Fruit fly (Drosophila melanogaster) whole organism, embryonic: ENCODE results near the gene pug.

Experiments used
- B-H2 ChIP-seq: fragments of 200-800 bp; sonication (Bioruptor generic); optimal IDR thresholded peaks from 2 replicates; lab custom pipeline; 2018; ENCODE audit warnings: missing biosample characterization, mild to moderate bottlenecking, missing genetic modification characterization
- Bdp1 ChIP-seq: fragments of 200-800 bp; sonication (Bioruptor generic); optimal IDR thresholded peaks from 3 replicates; lab custom pipeline; 2016; ENCODE audit warnings: missing biosample characterization, missing genetic modification characterization
- CG10147 ChIP-seq: fragments of 200-800 bp; sonication (Bioruptor generic); optimal IDR thresholded peaks from 2 replicates; lab custom pipeline; 2019; ENCODE audit warnings: missing biosample characterization, mild to moderate bottlenecking, missing genetic modification characterization, moderate library complexity
- CG10654 ChIP-seq: fragments of 200-800 bp; sonication (Bioruptor generic); optimal IDR thresholded peaks from 2 replicates; lab custom pipeline; 2016; ENCODE audit warnings: missing biosample characterization, missing genetic modification characterization
- CG13624 ChIP-seq: fragments of 200-800 bp; sonication (Bioruptor generic); optimal IDR thresholded peaks from 2 replicates; lab custom pipeline; 2016; ENCODE audit warnings: missing biosample characterization, missing genetic modification characterization
- CG15479 ChIP-seq: fragments of 200-800 bp; sonication (Bioruptor generic); optimal IDR thresholded peaks from 3 replicates; lab custom pipeline; 2019; ENCODE audit warnings: missing biosample characterization, mild to moderate bottlenecking, missing genetic modification characterization, moderate library complexity
- CG32772 ChIP-seq: fragments of 200-800 bp; sonication (Bioruptor generic); IDR thresholded peaks from 2 replicates; pipeline ENCODE4 v1.3.6; 2022; ENCODE audit warnings: missing biosample characterization, missing genetic modification characterization
- CG3407 ChIP-seq: fragments of 200-800 bp; sonication (Bioruptor generic); optimal IDR thresholded peaks from 2 replicates; lab custom pipeline; 2018; ENCODE audit warnings: missing biosample characterization, mild to moderate bottlenecking, missing genetic modification characterization
- CG4282 ChIP-seq: fragments of 200-800 bp; sonication (Bioruptor generic); optimal IDR thresholded peaks from 2 replicates; lab custom pipeline; 2016; ENCODE audit warnings: missing biosample characterization, missing genetic modification characterization
- CG4424 ChIP-seq: fragments of 200-800 bp; sonication (Bioruptor generic); optimal IDR thresholded peaks from 3 replicates; lab custom pipeline; 2016; ENCODE audit warnings: missing biosample characterization, missing genetic modification characterization
- CG4820 ChIP-seq: fragments of 200-800 bp; sonication (Bioruptor generic); optimal IDR thresholded peaks from 3 replicates; lab custom pipeline; 2016; ENCODE audit warnings: missing biosample characterization, missing genetic modification characterization
- CG6175 ChIP-seq: fragments of 200-800 bp; sonication (Bioruptor generic); IDR thresholded peaks from 3 replicates; pipeline ENCODE4 v1.3.6; 2022; ENCODE audit warnings: missing biosample characterization, missing genetic modification characterization
- CG8924 ChIP-seq: fragments of 200-800 bp; optimal IDR thresholded peaks from 3 replicates; lab custom pipeline; 2019; ENCODE audit warnings: missing biosample characterization, mild to moderate bottlenecking, missing genetic modification characterization, moderate library complexity
- CoRest ChIP-seq: fragments of 200-800 bp; sonication (Bioruptor generic); optimal IDR thresholded peaks from 3 replicates; lab custom pipeline; 2018; ENCODE audit warnings: missing biosample characterization, mild to moderate bottlenecking, missing genetic modification characterization, moderate library complexity
- Dbx ChIP-seq: fragments of 200-800 bp; sonication (Bioruptor generic); IDR thresholded peaks from 3 replicates; pipeline ENCODE4 v1.3.6; 2022; ENCODE audit warnings: missing biosample characterization, missing genetic modification characterization
- Dip3 ChIP-seq: fragments of 200-800 bp; sonication (Bioruptor generic); optimal IDR thresholded peaks from 3 replicates; lab custom pipeline; 2016; ENCODE audit warnings: missing biosample characterization, missing genetic modification characterization
- E2f2 ChIP-seq: fragments of 200-800 bp; sonication (Bioruptor generic); IDR thresholded peaks from 2 replicates; pipeline ENCODE4 v1.3.6; 2022; ENCODE audit warnings: missing biosample characterization, missing genetic modification characterization
- Fer1 ChIP-seq: fragments of 200-800 bp; sonication (Bioruptor generic); optimal IDR thresholded peaks from 2 replicates; lab custom pipeline; 2017; ENCODE audit warnings: missing biosample characterization, mild to moderate bottlenecking, missing genetic modification characterization
- HHEX ChIP-seq: fragments of 200-800 bp; sonication (Bioruptor generic); optimal IDR thresholded peaks from 3 replicates; lab custom pipeline; 2017; ENCODE audit warnings: missing biosample characterization, mild to moderate bottlenecking, missing genetic modification characterization, missing genetic modification reagents
- Hr51 ChIP-seq, 2 experiments: fragments of 200-800 bp; sonication (Bioruptor generic); optimal IDR thresholded peaks; 2 replicates in 1 of 2; 3 replicates in 1 of 2; lab custom pipeline; 2016 to 2018; ENCODE audit warnings: missing biosample characterization in 2 of 2, missing genetic modification characterization in 2 of 2, mild to moderate bottlenecking in 1 of 2, moderate library complexity in 1 of 2
- Lhr ChIP-seq: fragments of 200-800 bp; sonication (Bioruptor generic); optimal IDR thresholded peaks from 3 replicates; lab custom pipeline; 2017; ENCODE audit warnings: mild to moderate bottlenecking, missing biosample characterization, missing genetic modification reagents, missing genetic modification characterization
- NfI ChIP-seq: fragments of 200-800 bp; sonication (Bioruptor generic); optimal IDR thresholded peaks from 3 replicates; lab custom pipeline; 2018; ENCODE audit warnings: missing biosample characterization, mild to moderate bottlenecking, missing genetic modification characterization, moderate library complexity
- Rfx ChIP-seq: fragments of 200-800 bp; sonication (Bioruptor generic); IDR thresholded peaks from 2 replicates; pipeline ENCODE4 v1.3.6; 2022; ENCODE audit warnings: missing biosample characterization, missing genetic modification characterization
- Vsx1 ChIP-seq: fragments of 200-800 bp; sonication (Bioruptor generic); optimal IDR thresholded peaks from 2 replicates; lab custom pipeline; 2017; ENCODE audit warnings: missing biosample characterization, mild to moderate bottlenecking, missing genetic modification characterization, missing genetic modification reagents
- aop ChIP-seq: fragments of 200-800 bp; sonication (Bioruptor generic); IDR thresholded peaks from 2 replicates; pipeline ENCODE4 v1.3.6; 2022; ENCODE audit warnings: missing biosample characterization, missing genetic modification characterization
- chinmo ChIP-seq: fragments of 200-800 bp; sonication (Bioruptor generic); IDR thresholded peaks from 4 replicates; pipeline ENCODE4 v1.3.6; 2022; ENCODE audit warnings: missing biosample characterization, missing genetic modification characterization; ENCODE audit not compliant: partially characterized antibody
- crc ChIP-seq: fragments of 200-800 bp; sonication (Bioruptor generic); optimal IDR thresholded peaks from 2 replicates; lab custom pipeline; 2016; ENCODE audit warnings: missing biosample characterization, missing genetic modification characterization
- croc ChIP-seq: fragments of 200-800 bp; sonication (Bioruptor generic); conservative IDR thresholded peaks from 3 replicates; pipeline ENCODE4 v1.3.6; 2022; ENCODE audit warnings: missing biosample characterization, missing genetic modification characterization
- crol ChIP-seq: fragments of 200-800 bp; sonication (Bioruptor generic); IDR thresholded peaks from 2 replicates; pipeline ENCODE4 v1.3.6; 2022; ENCODE audit warnings: missing biosample characterization, missing genetic modification characterization
- ems ChIP-seq: fragments of 200-800 bp; sonication (Bioruptor generic); optimal IDR thresholded peaks from 3 replicates; lab custom pipeline; 2016; ENCODE audit warnings: missing biosample characterization, missing genetic modification characterization
- eve ChIP-seq, 2 experiments: fragments of >200 bp; optimal IDR thresholded peaks; 2 replicates each; lab custom pipeline; 2017; ENCODE audit warnings: missing biosample characterization in 2 of 2, missing genetic modification characterization in 2 of 2
- eyg ChIP-seq: fragments of 200-800 bp; sonication (Bioruptor generic); optimal IDR thresholded peaks from 3 replicates; lab custom pipeline; 2016; ENCODE audit warnings: missing biosample characterization, missing genetic modification characterization
- fu2 ChIP-seq: fragments of 200-800 bp; sonication (Bioruptor generic); optimal IDR thresholded peaks from 2 replicates; lab custom pipeline; 2016; ENCODE audit warnings: missing biosample characterization, missing genetic modification characterization
- h ChIP-seq: fragments of >200 bp; optimal IDR thresholded peaks from 2 replicates; lab custom pipeline; 2017
- hb ChIP-seq: fragments of 200-800 bp; sonication (Bioruptor generic); IDR thresholded peaks from 3 replicates; pipeline ENCODE4 v1.3.6; 2022; ENCODE audit warnings: missing biosample characterization, missing genetic modification characterization; ENCODE audit not compliant: partially characterized antibody
- hbn ChIP-seq: fragments of 200-800 bp; sonication (Bioruptor generic); IDR thresholded peaks from 2 replicates; pipeline ENCODE4 v1.3.6; 2022; ENCODE audit warnings: missing biosample characterization, missing genetic modification characterization; ENCODE audit not compliant: partially characterized antibody
- nau ChIP-seq: fragments of 200-800 bp; sonication (Bioruptor generic); optimal IDR thresholded peaks from 3 replicates; lab custom pipeline; 2017; ENCODE audit warnings: missing biosample characterization, mild to moderate bottlenecking, missing genetic modification characterization, missing genetic modification reagents
- org-1 ChIP-seq: fragments of 200-800 bp; sonication (Bioruptor generic); optimal IDR thresholded peaks from 2 replicates; lab custom pipeline; 2017; ENCODE audit warnings: missing biosample characterization, missing genetic modification characterization
- pan ChIP-seq, 4 experiments: fragments of >200 bp in 3 of 4; fragments of 200-800 bp in 1 of 4; sonication (Bioruptor generic) in 1 of 4; optimal IDR thresholded peaks in 3 of 4; IDR thresholded peaks in 1 of 4; 2 replicates each; pipeline versions ENCODE4 v1.3.6 to Lab custom; 2017 to 2022; ENCODE audit warnings: missing biosample characterization in 2 of 4, missing genetic modification characterization in 2 of 4, mixed read lengths in 1 of 4
- pnt ChIP-seq: fragments of 200-800 bp; sonication (Bioruptor generic); optimal IDR thresholded peaks from 3 replicates; lab custom pipeline; 2016; ENCODE audit warnings: missing biosample characterization, missing genetic modification characterization
- pzg ChIP-seq: fragments of 200-800 bp; sonication (Bioruptor generic); optimal IDR thresholded peaks from 3 replicates; lab custom pipeline; 2018; ENCODE audit warnings: missing biosample characterization, mild to moderate bottlenecking, missing genetic modification characterization, moderate library complexity
- schlank ChIP-seq: fragments of 200-800 bp; sonication (Bioruptor generic); optimal IDR thresholded peaks from 2 replicates; lab custom pipeline; 2018; ENCODE audit warnings: missing biosample characterization, mild to moderate bottlenecking, missing genetic modification characterization
- seq ChIP-seq: fragments of 200-800 bp; sonication (Bioruptor generic); IDR thresholded peaks from 2 replicates; pipeline ENCODE4 v1.3.6; 2022; ENCODE audit warnings: missing biosample characterization, missing genetic modification characterization
- sna ChIP-seq: fragments of 200-800 bp; sonication (Bioruptor generic); IDR thresholded peaks from 2 replicates; pipeline ENCODE4 v1.3.6; 2022; ENCODE audit warnings: missing biosample characterization, missing genetic modification characterization; ENCODE audit not compliant: partially characterized antibody
- tgo ChIP-seq: fragments of 200-800 bp; sonication (Bioruptor generic); IDR thresholded peaks from 3 replicates; pipeline ENCODE4 v1.3.6; 2022; ENCODE audit warnings: missing biosample characterization, missing genetic modification characterization
- tin ChIP-seq: fragments of 200-800 bp; sonication (Bioruptor generic); optimal IDR thresholded peaks from 3 replicates; lab custom pipeline; 2016; ENCODE audit warnings: missing biosample characterization, missing genetic modification characterization
- tna ChIP-seq: fragments of 200-800 bp; sonication (Bioruptor generic); IDR thresholded peaks from 2 replicates; pipeline ENCODE4 v1.3.6; 2022; ENCODE audit warnings: missing biosample characterization, missing genetic modification characterization; ENCODE audit not compliant: partially characterized antibody
- vfl ChIP-seq: fragments of 200-800 bp; sonication (Bioruptor generic); optimal IDR thresholded peaks from 2 replicates; lab custom pipeline; 2016; ENCODE audit warnings: missing biosample characterization, missing genetic modification characterization

Gene pug

dm6 chr3R:10680825-10681681 is 15.3 kb upstream of the pug start, which contains the start of gene Phyhd1 (continued):
- peak; percentile 96 for TF ChIP-seq org-1 (GFP tag; lab: Kevin White, UChicago)
- TF ChIP-seq HHEX (GFP tag; lab: Kevin White, UChicago): peak; percentile 88
- no peak for TF ChIP-seq CG15479 (GFP tag; lab: Kevin White, UChicago)
- peak; percentile 47; the same call in 1 of the 2 replicates for TF ChIP-seq crol (GFP tag; lab: Robert Waterston, UW)
- peak; percentile 93 for TF ChIP-seq seq (GFP tag; lab: Robert Waterston, UW)
- peak; percentile 90 for TF ChIP-seq CG10654
- TF ChIP-seq CG8924: peak; percentile 97
- TF ChIP-seq fu2 (GFP tag; lab: Kevin White, UChicago): peak; percentile 92
- TF ChIP-seq Lhr (GFP tag; lab: Kevin White, UChicago): peak; percentile 64
- TF ChIP-seq NfI: peak; percentile 89
- TF ChIP-seq Fer1 (GFP tag; lab: Kevin White, UChicago): peak; percentile 95
- TF ChIP-seq vfl (GFP tag; lab: Kevin White, UChicago): peak; percentile 95
- TF ChIP-seq eve (GFP tag; optimal IDR thresholded peaks at IDR 0.05; lab: Kevin White, UChicago): peak in 1 of 2 experiments; percentile 82
- peak; percentile 93 for TF ChIP-seq CG4424 (GFP tag; lab: Kevin White, UChicago)
- TF ChIP-seq h (lab: Kevin White, UChicago): no peak
- TF ChIP-seq Dbx (GFP tag; lab: Robert Waterston, UW): peak; percentile 97
- TF ChIP-seq Hr51 (GFP tag; optimal IDR thresholded peaks at IDR 0.05; lab: Kevin White, UChicago): peak; percentile 90 to 96
- TF ChIP-seq pzg: peak; percentile 21
- peak; percentile 92 for TF ChIP-seq eyg (GFP tag; lab: Kevin White, UChicago)
- TF ChIP-seq chinmo (GFP tag; lab: Robert Waterston, UW): 0 out of 4 replicates have a peak, but pooled peaks have one; percentile 49
- no peak for TF ChIP-seq pan (optimal IDR thresholded peaks at IDR 0.05; lab: Kevin White, UChicago)
- TF ChIP-seq pan (GFP tag; optimal IDR thresholded peaks at IDR 0.05 in 1 of 2, IDR thresholded peaks at IDR 0.05 in 1 of 2): peak in 1 of 2 experiments; percentile 96
- TF ChIP-seq CG3407 (GFP tag; lab: Kevin White, UChicago): peak; percentile 93
- TF ChIP-seq Dip3 (GFP tag; lab: Kevin White, UChicago): peak; percentile 95
- no peak for TF ChIP-seq hb (GFP tag; lab: Robert Waterston, UW)
- peak; percentile 86 for TF ChIP-seq CG4282
- peak; percentile 84 for TF ChIP-seq croc
- TF ChIP-seq CG6175 (GFP tag; lab: Robert Waterston, UW): peak; percentile 81; the same call in 2 of the 3 replicates
- TF ChIP-seq tin (GFP tag; lab: Kevin White, UChicago): peak; percentile 93
- peak; percentile 94 for TF ChIP-seq CG4820 (GFP tag; lab: Kevin White, UChicago)
- TF ChIP-seq CG13624 (GFP tag; lab: Kevin White, UChicago): peak; percentile 96
- no peak for TF ChIP-seq hbn (GFP tag; lab: Robert Waterston, UW)
- no peak for TF ChIP-seq aop (GFP tag; lab: Robert Waterston, UW)
- TF ChIP-seq B-H2 (GFP tag; lab: Kevin White, UChicago): peak; percentile 54
- TF ChIP-seq schlank (tag; lab: Kevin White, UChicago): peak; percentile 88
- TF ChIP-seq E2f2 (GFP tag; lab: Robert Waterston, UW): peak; percentile 76
- peak; percentile 92 for TF ChIP-seq tgo
- TF ChIP-seq CoRest (tag; lab: Kevin White, UChicago): peak; percentile 94
- TF ChIP-seq ems: peak; percentile 95
- peak; percentile 91 for TF ChIP-seq CG32772 (GFP tag; lab: Robert Waterston, UW)
- no peak for TF ChIP-seq sna (GFP tag; lab: Robert Waterston, UW)
- TF ChIP-seq Rfx (GFP tag; lab: Robert Waterston, UW): peak; percentile 96
- peak; percentile 94 for TF ChIP-seq nau (GFP tag; lab: Kevin White, UChicago)
- TF ChIP-seq tna: no peak; the same call in 1 of the 2 replicates
- peak; percentile 90 for TF ChIP-seq Vsx1 (GFP tag; lab: Kevin White, UChicago)
- peak; percentile 96 for TF ChIP-seq pnt (GFP tag; lab: Kevin White, UChicago)
- TF ChIP-seq crc: peak; percentile 87
- TF ChIP-seq CG10147 (GFP tag; lab: Kevin White, UChicago): peak; percentile 85
- peak; percentile 84 for TF ChIP-seq Bdp1 (GFP tag; lab: Kevin White, UChicago)
